Worm (Caenorhabditis elegans) whole organism, L1 larva: ENCODE data around the gene apl-1.

ENCODE experiments used
- aly-2 ChIP-seq: fragments of 150-350 bp; optimal IDR thresholded peaks from 2 replicates; lab custom pipeline; 2014; ENCODE audit warnings: missing biosample characterization, missing genetic modification characterization
- ceh-82 ChIP-seq, 3 experiments: fragments of 150-350 bp in 1 of 3; sonication (generic microtip) in 2 of 3; optimal IDR thresholded peaks; 2 replicates each; lab custom pipeline; 2014 to 2017; ENCODE audit warnings: missing biosample characterization in 3 of 3, missing genetic modification characterization in 3 of 3
- egl-27 ChIP-seq, 2 experiments: fragments of 150-350 bp in 1 of 2; sonication (generic microtip); optimal IDR thresholded peaks; 3 replicates each; lab custom pipeline; 2017 to 2018; ENCODE audit warnings: missing biosample characterization in 2 of 2, missing genetic modification characterization in 2 of 2, missing genetic modification reagents in 2 of 2
- ets-5 ChIP-seq: fragments of 200-800 bp; sonication (Bioruptor generic); IDR thresholded peaks from 2 replicates; pipeline ENCODE4 v1.3.6; 2022; ENCODE audit warnings: missing genetic modification characterization, missing compliant biosample characterization
- hlh-17 ChIP-seq: fragments of 200-800 bp; sonication (Bioruptor generic); optimal IDR thresholded peaks from 2 replicates; lab custom pipeline; 2018; ENCODE audit warnings: missing genetic modification characterization, mild to moderate bottlenecking, missing compliant biosample characterization, moderate library complexity, borderline replicate concordance
- lin-15B ChIP-seq: fragments of 150-350 bp; sonication (generic microtip); optimal IDR thresholded peaks from 3 replicates; lab custom pipeline; 2014; ENCODE audit warnings: missing biosample characterization, missing genetic modification characterization
- mef-2 ChIP-seq: fragments of 150-350 bp; optimal IDR thresholded peaks from 2 replicates; lab custom pipeline; 2014; ENCODE audit warnings: missing biosample characterization, missing genetic modification characterization
- pqm-1 ChIP-seq: sonication (generic microtip); optimal IDR thresholded peaks from 3 replicates; lab custom pipeline; 2017; ENCODE audit warnings: missing biosample characterization, missing genetic modification characterization
- unc-62 ChIP-seq: fragments of 150-350 bp; optimal IDR thresholded peaks from 2 replicates; lab custom pipeline; 2014; ENCODE audit warnings: missing biosample characterization, missing genetic modification reagents, missing genetic modification characterization
- zag-1 ChIP-seq: fragments of 150-350 bp; optimal IDR thresholded peaks from 2 replicates; lab custom pipeline; 2014; ENCODE audit warnings: missing biosample characterization, missing genetic modification characterization
- ztf-4 ChIP-seq: fragments of 150-350 bp; optimal IDR thresholded peaks from 2 replicates; lab custom pipeline; 2014; ENCODE audit warnings: missing biosample characterization, missing genetic modification characterization

- TF ChIP-seq unc-62 (no peak), mef-2 (tag; lab: Kevin White, UChicago) (no peak), hlh-17 (no peak), ztf-4 (tag; lab: Kevin White, UChicago) (no peak), aly-2 (tag; lab: Kevin White, UChicago) (no peak), ets-5 (peak; percentile 93; the same call in 1 of the 2 replicates), lin-15B (tag; lab: Kevin White, UChicago) (no peak), egl-27 (tag; optimal IDR thresholded peaks at IDR 0.05; lab: Kevin White, UChicago) (no peak), pqm-1 (no peak), ceh-82 (tag; optimal IDR thresholded peaks at IDR 0.05; lab: Kevin White, UChicago) (no peak), zag-1 (tag; lab: Kevin White, UChicago) (no peak)
These were observed 32.6 kb downstream of the apl-1 start for ce11 chrX:5084080-5084479.
